Fruit fly (Drosophila melanogaster) whole organism, embryonic: Measurements from ENCODE around the gene Arp8.

ENCODE experiments used
- Aef1 ChIP-seq: fragments of 200-800 bp; sonication (Bioruptor generic); IDR thresholded peaks from 3 replicates; pipeline ENCODE4 v1.3.6; 2022; ENCODE audit warnings: missing biosample characterization, missing genetic modification characterization
- Asciz ChIP-seq: fragments of 200-800 bp; sonication (Bioruptor generic); optimal IDR thresholded peaks from 2 replicates; lab custom pipeline; 2017; ENCODE audit warnings: missing biosample characterization, mild to moderate bottlenecking, missing genetic modification characterization, missing genetic modification reagents
- Bteb2 ChIP-seq: fragments of 200-800 bp; sonication (Bioruptor generic); optimal IDR thresholded peaks from 2 replicates; lab custom pipeline; 2016; ENCODE audit warnings: missing biosample characterization, missing genetic modification characterization
- CG11247 ChIP-seq: fragments of 200-800 bp; sonication (Bioruptor generic); IDR thresholded peaks from 2 replicates; pipeline ENCODE4 v1.3.6; 2022; ENCODE audit warnings: missing biosample characterization, missing genetic modification characterization
- CG12219 ChIP-seq: fragments of 200-800 bp; sonication (Bioruptor generic); optimal IDR thresholded peaks from 3 replicates; lab custom pipeline; 2018; ENCODE audit warnings: missing biosample characterization, mild to moderate bottlenecking, missing genetic modification characterization
- CG12659 ChIP-seq: fragments of 200-800 bp; sonication (Bioruptor generic); optimal IDR thresholded peaks from 3 replicates; lab custom pipeline; 2017; ENCODE audit warnings: mild to moderate bottlenecking, missing biosample characterization, missing genetic modification reagents, missing genetic modification characterization
- CG15073 ChIP-seq: fragments of 200-800 bp; sonication (Bioruptor generic); optimal IDR thresholded peaks from 2 replicates; lab custom pipeline; 2016; ENCODE audit warnings: missing biosample characterization, missing genetic modification characterization
- CG17328 ChIP-seq: fragments of 200-800 bp; sonication (Bioruptor generic); IDR thresholded peaks from 2 replicates; pipeline ENCODE4 v1.3.6; 2022; ENCODE audit warnings: missing biosample characterization, missing genetic modification characterization
- CG17568 ChIP-seq: fragments of 200-800 bp; sonication (Bioruptor generic); optimal IDR thresholded peaks from 2 replicates; lab custom pipeline; 2018; ENCODE audit warnings: missing biosample characterization, mild to moderate bottlenecking, missing genetic modification characterization, moderate library complexity
- CG2889 ChIP-seq: fragments of 200-800 bp; sonication (Bioruptor generic); IDR thresholded peaks from 3 replicates; pipeline ENCODE4 v1.3.6; 2022; ENCODE audit warnings: missing biosample characterization, missing genetic modification characterization
- CG31224 ChIP-seq: fragments of 200-800 bp; sonication (Bioruptor generic); IDR thresholded peaks from 2 replicates; pipeline ENCODE4 v1.3.6; 2022; ENCODE audit warnings: missing biosample characterization, missing genetic modification characterization
- CG4328 ChIP-seq: fragments of 200-800 bp; sonication (Bioruptor generic); optimal IDR thresholded peaks from 3 replicates; lab custom pipeline; 2017; ENCODE audit warnings: missing biosample characterization, missing genetic modification reagents, missing genetic modification characterization
- CG5180 ChIP-seq: fragments of 200-800 bp; sonication (Bioruptor generic); optimal IDR thresholded peaks from 3 replicates; lab custom pipeline; 2017; ENCODE audit warnings: missing biosample characterization, missing genetic modification characterization, mild to moderate bottlenecking, moderate library complexity, missing genetic modification reagents
- CG7839 ChIP-seq: fragments of 200-800 bp; sonication (Bioruptor generic); optimal IDR thresholded peaks from 3 replicates; lab custom pipeline; 2018; ENCODE audit warnings: missing biosample characterization, mild to moderate bottlenecking, missing genetic modification characterization, moderate library complexity
- CG8089 ChIP-seq: fragments of 200-800 bp; sonication (Bioruptor generic); optimal IDR thresholded peaks from 3 replicates; lab custom pipeline; 2016; ENCODE audit warnings: missing biosample characterization, missing genetic modification characterization
- CG8944 ChIP-seq: fragments of 200-800 bp; sonication (Bioruptor generic); optimal IDR thresholded peaks from 3 replicates; lab custom pipeline; 2016; ENCODE audit warnings: missing biosample characterization, missing genetic modification characterization
- CoRest ChIP-seq: fragments of 200-800 bp; sonication (Bioruptor generic); optimal IDR thresholded peaks from 3 replicates; lab custom pipeline; 2018; ENCODE audit warnings: missing biosample characterization, mild to moderate bottlenecking, missing genetic modification characterization, moderate library complexity
- D19B ChIP-seq: fragments of 200-800 bp; sonication (Bioruptor generic); optimal IDR thresholded peaks from 2 replicates; lab custom pipeline; 2017; ENCODE audit warnings: missing biosample characterization, mild to moderate bottlenecking, missing genetic modification characterization
- Fer2 ChIP-seq: fragments of 200-800 bp; sonication (Bioruptor generic); optimal IDR thresholded peaks from 2 replicates; lab custom pipeline; 2018; ENCODE audit warnings: missing biosample characterization, mild to moderate bottlenecking, missing genetic modification characterization, moderate library complexity
- Hey ChIP-seq: fragments of 200-800 bp; sonication (Bioruptor generic); optimal IDR thresholded peaks from 3 replicates; lab custom pipeline; 2018; ENCODE audit warnings: missing biosample characterization, mild to moderate bottlenecking, missing genetic modification characterization
- Hr39 ChIP-seq: fragments of >200 bp; optimal IDR thresholded peaks from 2 replicates; lab custom pipeline; 2017
- Hsf ChIP-seq: fragments of 200-800 bp; sonication (Bioruptor generic); optimal IDR thresholded peaks from 3 replicates; lab custom pipeline; 2016; ENCODE audit warnings: missing biosample characterization, missing genetic modification characterization
- Lim3 ChIP-seq: fragments of 200-800 bp; sonication (Bioruptor generic); IDR thresholded peaks from 2 replicates; pipeline ENCODE4 v1.3.6; 2022; ENCODE audit warnings: missing biosample characterization, missing genetic modification characterization
- Meics ChIP-seq: fragments of 200-800 bp; sonication (Bioruptor generic); optimal IDR thresholded peaks from 2 replicates; lab custom pipeline; 2017; ENCODE audit warnings: missing biosample characterization, mild to moderate bottlenecking, missing genetic modification characterization
- Trl ChIP-seq, 3 experiments: fragments of >200 bp in 2 of 3; fragments of 200-800 bp in 1 of 3; sonication (Bioruptor generic) in 1 of 3; optimal IDR thresholded peaks; 2 replicates in 1 of 3; 3 replicates in 2 of 3; lab custom pipeline; 2016 to 2017; ENCODE audit warnings: missing biosample characterization in 1 of 3, missing genetic modification characterization in 1 of 3
- caup ChIP-seq: fragments of 200-800 bp; sonication (Bioruptor generic); optimal IDR thresholded peaks from 3 replicates; lab custom pipeline; 2017; ENCODE audit warnings: missing biosample characterization, mild to moderate bottlenecking, missing genetic modification characterization, moderate library complexity; ENCODE audit not compliant: severe bottlenecking
- crc ChIP-seq: fragments of 200-800 bp; sonication (Bioruptor generic); optimal IDR thresholded peaks from 2 replicates; lab custom pipeline; 2016; ENCODE audit warnings: missing biosample characterization, missing genetic modification characterization
- croc ChIP-seq: fragments of 200-800 bp; sonication (Bioruptor generic); conservative IDR thresholded peaks from 3 replicates; pipeline ENCODE4 v1.3.6; 2022; ENCODE audit warnings: missing biosample characterization, missing genetic modification characterization
- crol ChIP-seq: fragments of 200-800 bp; sonication (Bioruptor generic); IDR thresholded peaks from 2 replicates; pipeline ENCODE4 v1.3.6; 2022; ENCODE audit warnings: missing biosample characterization, missing genetic modification characterization
- dimm ChIP-seq: fragments of 200-800 bp; sonication (Bioruptor generic); IDR thresholded peaks from 2 replicates; pipeline ENCODE4 v1.3.6; 2022; ENCODE audit warnings: missing biosample characterization, missing genetic modification characterization
- dmrt99B ChIP-seq: fragments of 200-800 bp; sonication (Bioruptor generic); optimal IDR thresholded peaks from 2 replicates; lab custom pipeline; 2018; ENCODE audit warnings: missing biosample characterization, mild to moderate bottlenecking, missing genetic modification characterization, moderate library complexity
- dpn ChIP-seq, 2 experiments: fragments of 200-800 bp; sonication (Bioruptor generic); optimal IDR thresholded peaks; 3 replicates each; lab custom pipeline; 2016; ENCODE audit warnings: missing biosample characterization in 2 of 2, missing genetic modification characterization in 2 of 2
- ham ChIP-seq: fragments of 200-800 bp; sonication (Bioruptor generic); IDR thresholded peaks from 2 replicates; pipeline ENCODE4 v1.3.6; 2022; ENCODE audit warnings: missing biosample characterization, missing genetic modification characterization
- hkb ChIP-seq, 2 experiments: fragments of 200-800 bp in 1 of 2; fragments of >200 bp in 1 of 2; sonication (Bioruptor generic) in 1 of 2; IDR thresholded peaks in 1 of 2; optimal IDR thresholded peaks in 1 of 2; 2 replicates each; pipeline versions ENCODE4 v1.3.6 to Lab custom; 2017 to 2022; ENCODE audit warnings: missing biosample characterization in 1 of 2, missing genetic modification characterization in 1 of 2
- lab ChIP-seq: fragments of 200-800 bp; sonication (Bioruptor generic); optimal IDR thresholded peaks from 3 replicates; lab custom pipeline; 2017; ENCODE audit warnings: missing biosample characterization, missing genetic modification characterization, mild to moderate bottlenecking, moderate library complexity, missing genetic modification reagents
- lola ChIP-seq, 3 experiments: fragments of >200 bp in 2 of 3; fragments of 200-800 bp in 1 of 3; sonication (Bioruptor generic) in 1 of 3; optimal IDR thresholded peaks; 2 replicates each; lab custom pipeline; 2017 to 2019; ENCODE audit warnings: missing biosample characterization in 3 of 3, missing genetic modification characterization in 3 of 3, mild to moderate bottlenecking in 1 of 3, moderate library complexity in 1 of 3
- lov ChIP-seq, 2 experiments: fragments of 200-800 bp in 1 of 2; fragments of >200 bp in 1 of 2; sonication (Bioruptor generic) in 1 of 2; IDR thresholded peaks in 1 of 2; optimal IDR thresholded peaks in 1 of 2; 2 replicates in 1 of 2; 3 replicates in 1 of 2; pipeline versions ENCODE4 v1.3.6 to Lab custom; 2017 to 2022; ENCODE audit warnings: missing biosample characterization in 1 of 2, missing genetic modification characterization in 1 of 2
- nau ChIP-seq: fragments of 200-800 bp; sonication (Bioruptor generic); optimal IDR thresholded peaks from 3 replicates; lab custom pipeline; 2017; ENCODE audit warnings: missing biosample characterization, mild to moderate bottlenecking, missing genetic modification characterization, missing genetic modification reagents
- prd ChIP-seq, 3 experiments: fragments of >200 bp in 2 of 3; fragments of 200-800 bp in 1 of 3; sonication (Bioruptor generic) in 1 of 3; optimal IDR thresholded peaks in 2 of 3; IDR thresholded peaks in 1 of 3; 2 replicates in 2 of 3; 3 replicates in 1 of 3; pipeline versions ENCODE4 v1.3.6 to Lab custom; 2017 to 2022; ENCODE audit warnings: missing biosample characterization in 1 of 3, missing genetic modification characterization in 1 of 3
- pum ChIP-seq: fragments of 200-800 bp; sonication (Bioruptor generic); optimal IDR thresholded peaks from 2 replicates; lab custom pipeline; 2016; ENCODE audit warnings: missing biosample characterization, missing genetic modification characterization
- schlank ChIP-seq: fragments of 200-800 bp; sonication (Bioruptor generic); optimal IDR thresholded peaks from 2 replicates; lab custom pipeline; 2018; ENCODE audit warnings: missing biosample characterization, mild to moderate bottlenecking, missing genetic modification characterization
- shn ChIP-seq: fragments of 200-800 bp; sonication (Bioruptor generic); optimal IDR thresholded peaks from 3 replicates; lab custom pipeline; 2016; ENCODE audit warnings: missing biosample characterization, missing genetic modification characterization
- wdn ChIP-seq: fragments of 200-800 bp; sonication (Bioruptor generic); IDR thresholded peaks from 2 replicates; pipeline ENCODE4 v1.3.6; 2022; ENCODE audit warnings: missing biosample characterization, missing genetic modification characterization
- wor ChIP-seq: fragments of 200-800 bp; sonication (Bioruptor generic); IDR thresholded peaks from 2 replicates; pipeline ENCODE4 v1.3.6; 2022; ENCODE audit warnings: missing biosample characterization, missing genetic modification characterization
- zen ChIP-seq: fragments of 200-800 bp; sonication (Bioruptor generic); optimal IDR thresholded peaks from 3 replicates; lab custom pipeline; 2018; ENCODE audit warnings: missing biosample characterization, mild to moderate bottlenecking, missing genetic modification characterization, moderate library complexity

The Arp8 gene

dm6 chrX:17881138-17882121, 20.8 kb upstream of the Arp8 start (continued):
- TF ChIP-seq schlank (peak; percentile 68), CG8089 (GFP tag; lab: Kevin White, UChicago) (no peak), lab (GFP tag; lab: Kevin White, UChicago) (peak; percentile 76), CG15073 (GFP tag; lab: Kevin White, UChicago) (no peak), Hr39 (no peak), crol (peak; percentile 82), dpn (GFP tag; optimal IDR thresholded peaks at IDR 0.05; lab: Kevin White, UChicago) (peak; percentile 49 to 62), CG5180 (GFP tag; lab: Kevin White, UChicago) (peak; percentile 15), Meics (peak; percentile 61), dimm (GFP tag; lab: Robert Waterston, UW) (no peak), CG12659 (GFP tag; lab: Kevin White, UChicago) (peak; percentile 48), CG11247 (GFP tag; lab: Robert Waterston, UW) (peak; percentile 44; the same call in 1 of the 2 replicates), Hey (no peak), croc (GFP tag; lab: Robert Waterston, UW) (no peak), Fer2 (tag; lab: Kevin White, UChicago) (peak; percentile 27), CG8944 (GFP tag; lab: Kevin White, UChicago) (peak; percentile 43), wor (GFP tag; lab: Robert Waterston, UW) (0 out of 2 replicates have a peak, but pooled peaks have one; percentile 23), pum (GFP tag; lab: Kevin White, UChicago) (peak; percentile 19), CG2889 (GFP tag; lab: Robert Waterston, UW) (0 out of 3 replicates have a peak, but pooled peaks have one; percentile 27), ham (GFP tag; lab: Robert Waterston, UW) (0 out of 2 replicates have a peak, but pooled peaks have one; percentile 38), hkb (optimal IDR thresholded peaks at IDR 0.05; lab: Kevin White, UChicago) (no peak), hkb (GFP tag; IDR thresholded peaks at IDR 0.05; lab: Robert Waterston, UW) (peak; percentile 54; the same call in 1 of the 2 replicates), CG7839 (peak; percentile 69), crc (peak; percentile 30), Aef1 (GFP tag; lab: Robert Waterston, UW) (peak; percentile 63), CG31224 (GFP tag; lab: Robert Waterston, UW) (peak; percentile 46; the same call in 1 of the 2 replicates), lov (optimal IDR thresholded peaks at IDR 0.05; lab: Kevin White, UChicago) (no peak), lov (GFP tag; IDR thresholded peaks at IDR 0.05; lab: Robert Waterston, UW) (no peak), nau (GFP tag; lab: Kevin White, UChicago) (no peak), Lim3 (no peak), CG12219 (GFP tag; lab: Kevin White, UChicago) (peak; percentile 21), Hsf (GFP tag; lab: Kevin White, UChicago) (peak; percentile 40), Asciz (GFP tag; lab: Kevin White, UChicago) (peak; percentile 0), lola (GFP tag; optimal IDR thresholded peaks at IDR 0.05; lab: Kevin White, UChicago) (no peak), prd (optimal IDR thresholded peaks at IDR 0.05; lab: Kevin White, UChicago) (no peak), prd (GFP tag; IDR thresholded peaks at IDR 0.05; lab: Robert Waterston, UW) (peak; percentile 47; the same call in 1 of the 3 replicates), CG17328 (GFP tag; lab: Robert Waterston, UW) (0 out of 2 replicates have a peak, but pooled peaks have one; percentile 21), CG4328 (GFP tag; lab: Kevin White, UChicago) (no peak), shn (GFP tag; lab: Kevin White, UChicago) (peak; percentile 24), dmrt99B (tag; lab: Kevin White, UChicago) (peak; percentile 59), zen (tag; lab: Kevin White, UChicago) (no peak), D19B (peak; percentile 48), Trl (optimal IDR thresholded peaks at IDR 0.05; lab: Kevin White, UChicago) (peak; percentile 19 to 32), Trl (GFP tag; optimal IDR thresholded peaks at IDR 0.05; lab: Kevin White, UChicago) (no peak), CoRest (tag; lab: Kevin White, UChicago) (peak; percentile 48), Bteb2 (peak; percentile 16), caup (GFP tag; lab: Kevin White, UChicago) (peak; percentile 31), wdn (GFP tag; lab: Robert Waterston, UW) (no peak), CG17568 (GFP tag; lab: Kevin White, UChicago) (no peak)
